Worm (Caenorhabditis elegans) whole organism, early embryonic: ENCODE results near the gene Y51A2D.21.

ENCODE experiments used
- B0310.2 ChIP-seq: sonication (generic microtip); optimal IDR thresholded peaks from 2 replicates; lab custom pipeline; 2016; ENCODE audit warnings: mild to moderate bottlenecking, missing genetic modification characterization, missing compliant biosample characterization
- F13C5.2 ChIP-seq: sonication (generic microtip); optimal IDR thresholded peaks from 2 replicates; lab custom pipeline; 2017; ENCODE audit warnings: mild to moderate bottlenecking, missing genetic modification characterization, inconsistent platforms, missing compliant biosample characterization
- aly-1 ChIP-seq: sonication (generic microtip); optimal IDR thresholded peaks from 2 replicates; lab custom pipeline; 2016; ENCODE audit warnings: missing genetic modification characterization, missing compliant biosample characterization
- ama-1 ChIP-seq: fragments of 150-350 bp; optimal IDR thresholded peaks from 2 replicates; lab custom pipeline; 2014
- ceh-13 ChIP-seq: fragments of 200-800 bp; sonication (Bioruptor generic); optimal IDR thresholded peaks from 2 replicates; lab custom pipeline; 2018; ENCODE audit warnings: mild to moderate bottlenecking, missing genetic modification characterization, missing compliant biosample characterization
- ceh-36 ChIP-seq: sonication (generic microtip); optimal IDR thresholded peaks from 2 replicates; lab custom pipeline; 2016; ENCODE audit warnings: missing genetic modification characterization, inconsistent platforms, missing compliant biosample characterization
- ets-7 ChIP-seq: sonication (generic microtip); optimal IDR thresholded peaks from 2 replicates; lab custom pipeline; 2016; ENCODE audit warnings: missing genotype, missing genetic modification characterization, missing compliant biosample characterization
- flt-1 ChIP-seq: fragments of 200-800 bp; sonication (Bioruptor generic); IDR thresholded peaks from 2 replicates; pipeline ENCODE4 v1.3.6; 2022; ENCODE audit warnings: missing genetic modification characterization, missing compliant biosample characterization
- hmbx-1 ChIP-seq: sonication (generic microtip); optimal IDR thresholded peaks from 2 replicates; lab custom pipeline; 2016; ENCODE audit warnings: mild to moderate bottlenecking, missing genetic modification characterization, missing compliant biosample characterization
- hmg-4 ChIP-seq: fragments of 200-800 bp; sonication (Bioruptor generic); optimal IDR thresholded peaks from 2 replicates; lab custom pipeline; 2018; ENCODE audit warnings: mild to moderate bottlenecking, missing genetic modification characterization, missing compliant biosample characterization
- hnd-1 ChIP-seq: sonication (generic microtip); optimal IDR thresholded peaks from 2 replicates; lab custom pipeline; 2016; ENCODE audit warnings: missing genetic modification characterization, missing compliant biosample characterization
- pes-1 ChIP-seq: fragments of 200-800 bp; sonication (Bioruptor generic); IDR thresholded peaks from 2 replicates; pipeline ENCODE4 v1.3.6; 2022; ENCODE audit warnings: missing genetic modification reagents, missing genetic modification characterization, missing compliant biosample characterization
- scrt-1 ChIP-seq: fragments of 200-800 bp; sonication (Bioruptor generic); IDR thresholded peaks from 2 replicates; pipeline ENCODE4 v1.3.6; 2022; ENCODE audit warnings: missing genetic modification characterization, missing compliant biosample characterization
- sea-1 ChIP-seq: fragments of 200-800 bp; sonication (Bioruptor generic); conservative IDR thresholded peaks from 2 replicates; pipeline ENCODE4 v1.3.6; 2022; ENCODE audit warnings: missing genetic modification characterization, missing compliant biosample characterization
- tbx-11 ChIP-seq: fragments of 200-800 bp; sonication (Bioruptor generic); IDR thresholded peaks from 2 replicates; pipeline ENCODE4 v1.3.6; 2022; ENCODE audit warnings: missing genetic modification characterization, missing compliant biosample characterization
- tbx-37 ChIP-seq: fragments of 200-800 bp; sonication (Bioruptor generic); conservative IDR thresholded peaks from 2 replicates; pipeline ENCODE4 v1.3.6; 2022; ENCODE audit warnings: missing genetic modification reagents, missing genetic modification characterization, missing compliant biosample characterization
- tra-4 ChIP-seq: sonication (generic microtip); optimal IDR thresholded peaks from 2 replicates; lab custom pipeline; 2017; ENCODE audit warnings: missing genetic modification characterization, missing compliant biosample characterization

Gene Y51A2D.21

DNA sequence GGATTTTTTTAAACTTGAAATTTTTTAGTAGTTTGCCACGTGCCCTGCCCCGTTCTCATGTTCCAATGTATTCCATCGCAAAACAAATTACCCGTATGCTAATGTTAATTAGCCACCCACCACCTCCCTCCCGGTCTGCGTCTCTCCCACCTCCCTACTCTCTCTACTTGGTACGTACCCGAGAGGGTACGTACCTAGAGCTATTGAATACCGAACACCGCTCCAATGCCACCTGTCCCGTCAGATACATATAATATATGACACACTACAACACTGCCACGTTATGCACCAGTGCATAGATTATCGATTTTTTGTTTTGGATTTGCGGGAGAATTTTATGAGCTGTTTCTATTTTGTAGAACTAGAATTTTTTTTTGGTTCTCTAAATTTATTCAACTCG lies 18.0 kb downstream of the Y51A2D.21 start:
- TF ChIP-seq F13C5.2 (tag; lab: Kevin White, UChicago) = peak; percentile 7
- no peak for TF ChIP-seq ceh-13 (GFP tag; lab: Kevin White, UChicago)
- TF ChIP-seq ets-7 = no peak
- TF ChIP-seq ama-1 (lab: Kevin White, UChicago) = no peak
- peak; percentile 33 for TF ChIP-seq hmg-4

DNA sequence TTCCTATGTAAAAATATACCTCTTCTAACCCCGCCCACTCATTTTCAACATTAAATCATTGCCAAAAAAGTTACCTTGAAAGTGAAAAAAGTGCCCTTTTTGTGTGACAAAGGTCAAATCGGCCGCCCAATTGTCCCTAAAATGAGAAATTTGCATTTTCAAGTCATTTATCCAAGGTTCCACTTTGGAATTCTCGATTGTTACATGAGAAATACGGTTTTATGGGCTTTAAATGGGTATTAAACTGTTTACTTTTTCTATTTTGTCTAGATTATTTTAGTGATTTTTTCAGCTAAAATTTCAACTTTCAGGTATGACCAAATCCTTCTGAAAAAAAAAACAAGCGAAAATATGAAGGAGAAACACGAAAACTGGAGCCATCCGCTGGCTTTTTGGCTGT lies 20.8 kb downstream of the Y51A2D.21 start, which contains the start of gene grdn-1:
grdn-1 (plus strand) TSS at position 301 of the 400 bp plus-strand sequence.
- TF ChIP-seq ets-7 (no peak), scrt-1 (GFP tag; lab: Robert Waterston, UW) (no peak), hnd-1 (tag; lab: Kevin White, UChicago) (no peak), hmg-4 (no peak), aly-1 (tag; lab: Kevin White, UChicago) (no peak), pes-1 (GFP tag; lab: Robert Waterston, UW) (no peak), flt-1 (no peak), F13C5.2 (tag; lab: Kevin White, UChicago) (no peak), hmbx-1 (no peak), B0310.2 (tag; lab: Kevin White, UChicago) (no peak), sea-1 (GFP tag; lab: Robert Waterston, UW) (no peak), ceh-36 (tag; lab: Kevin White, UChicago) (no peak), tbx-37 (GFP tag; lab: Robert Waterston, UW) (no peak), tra-4 (no peak), ceh-13 (GFP tag; lab: Kevin White, UChicago) (no peak), tbx-11 (GFP tag; lab: Robert Waterston, UW) (no peak), ama-1 (lab: Kevin White, UChicago) (no peak)

DNA sequence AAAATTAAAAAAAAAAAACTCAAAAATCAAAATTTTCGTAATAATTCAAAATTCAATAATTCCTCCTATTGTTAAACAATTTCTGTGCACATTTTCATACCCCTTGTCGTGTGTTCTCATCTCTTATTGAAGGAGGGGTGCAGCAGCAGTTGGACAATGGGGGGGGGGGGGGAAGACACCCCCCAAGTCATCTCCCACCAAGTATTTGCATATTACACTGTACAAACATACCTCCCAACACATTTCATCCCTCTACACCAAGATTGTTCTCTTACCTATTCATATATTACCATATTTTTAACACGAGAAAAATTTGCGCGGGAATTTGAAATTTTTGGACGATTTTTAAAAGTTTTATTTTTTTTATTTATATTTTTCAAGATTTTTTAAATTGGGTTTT lies 24.6 kb downstream of the Y51A2D.21 start:
- TF ChIP-seq tbx-11 (GFP tag; lab: Robert Waterston, UW) = no peak

DNA sequence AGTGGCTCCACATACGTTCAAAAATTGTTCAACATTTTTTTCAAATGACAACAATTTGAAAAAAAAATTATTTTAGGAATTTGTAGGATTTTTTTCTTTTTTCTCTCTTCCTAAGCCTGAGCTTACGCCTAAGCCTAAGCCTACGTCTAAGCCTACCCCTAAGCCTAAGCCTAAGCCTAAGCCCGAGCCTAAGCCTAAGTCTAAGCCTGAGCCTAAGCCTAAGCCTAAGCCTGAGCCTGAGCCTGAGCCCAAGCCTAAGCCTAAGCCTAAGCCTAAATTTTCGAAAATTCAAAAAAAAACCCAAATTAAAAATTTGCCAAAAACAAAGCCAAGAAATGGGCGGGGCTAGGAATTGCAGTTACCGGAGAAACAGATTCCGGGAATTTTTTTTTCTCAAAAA lies 26.1 kb downstream of the Y51A2D.21 start:
- TF ChIP-seq hmbx-1 = no peak
- peak; percentile 83 for TF ChIP-seq ceh-36 (tag; lab: Kevin White, UChicago)
- TF ChIP-seq F13C5.2 (tag; lab: Kevin White, UChicago) = no peak

DNA sequence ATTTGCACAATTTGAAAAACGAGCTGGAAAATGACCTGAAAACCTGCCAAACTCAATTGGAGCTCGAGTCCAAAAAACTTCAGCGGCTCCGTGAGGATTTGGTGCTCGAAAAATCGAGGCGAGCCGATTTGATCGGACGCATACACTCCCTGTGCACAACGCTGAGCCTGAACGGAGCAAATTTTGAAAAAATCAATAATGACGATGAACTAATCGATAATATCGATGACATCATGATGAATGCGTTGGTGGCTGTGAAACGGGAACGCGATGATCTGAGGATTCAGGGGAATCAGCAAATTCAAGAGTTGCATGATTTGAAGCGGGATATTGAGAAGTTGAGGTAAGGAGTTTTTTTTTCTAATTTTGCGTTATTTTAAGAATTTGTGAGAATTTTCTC lies 33.9 kb downstream of the Y51A2D.21 start:
- TF ChIP-seq F13C5.2 (tag; lab: Kevin White, UChicago) (no peak), ceh-36 (tag; lab: Kevin White, UChicago) (no peak), hmg-4 (no peak)

DNA sequence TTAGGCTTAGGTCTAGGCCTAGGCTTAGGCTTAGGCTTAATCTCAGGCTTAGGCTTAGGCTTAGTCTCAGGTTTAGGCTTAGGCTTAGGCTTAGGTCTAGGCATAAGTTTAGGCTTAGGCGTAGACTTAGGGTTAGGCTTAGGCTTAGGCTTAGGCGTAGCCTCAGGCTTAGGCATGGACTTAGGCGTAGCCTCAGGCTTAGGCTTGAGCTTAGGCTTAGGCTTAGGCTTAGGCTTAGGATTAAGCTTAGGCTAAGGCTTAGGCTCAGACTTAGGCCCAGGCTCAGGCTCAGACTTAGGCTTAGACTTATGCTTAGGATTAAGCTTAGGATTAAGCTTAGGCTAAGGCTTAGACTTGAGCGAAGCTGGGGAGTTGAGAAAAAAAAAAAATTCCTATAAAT lies 41.5 kb downstream of the Y51A2D.21 start:
- TF ChIP-seq ceh-36 (tag; lab: Kevin White, UChicago) (peak; percentile 96), tbx-37 (GFP tag; lab: Robert Waterston, UW) (no peak)

DNA sequence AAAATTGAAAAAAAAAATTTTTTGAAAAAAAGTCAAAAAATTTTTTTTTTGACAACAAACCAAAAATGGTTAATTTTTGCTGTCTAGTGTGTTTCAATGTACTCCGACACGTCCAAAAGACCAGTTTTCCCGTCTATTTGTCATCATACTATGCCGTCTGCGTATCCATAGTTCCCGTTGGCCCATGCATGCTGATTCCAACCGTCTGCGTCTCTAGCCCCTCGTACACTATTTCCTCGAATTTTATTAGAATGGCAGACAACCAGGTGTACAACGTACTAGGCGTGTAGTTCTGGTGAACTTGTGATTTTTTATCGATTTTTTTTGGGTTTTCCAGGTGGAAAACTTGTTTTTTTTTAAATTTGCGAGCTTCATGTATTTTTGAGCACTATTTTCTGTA lies 42.9 kb downstream of the Y51A2D.21 start:
- TF ChIP-seq sea-1 (GFP tag; lab: Robert Waterston, UW) = no peak
- no peak for TF ChIP-seq ceh-36 (tag; lab: Kevin White, UChicago)
- TF ChIP-seq F13C5.2 (tag; lab: Kevin White, UChicago) = no peak
- no peak for TF ChIP-seq ceh-13 (GFP tag; lab: Kevin White, UChicago)
- no peak for TF ChIP-seq hmbx-1
- TF ChIP-seq hmg-4 = no peak
- TF ChIP-seq flt-1 = no peak
- no peak for TF ChIP-seq ets-7
- no peak for TF ChIP-seq tra-4
- TF ChIP-seq aly-1 (tag; lab: Kevin White, UChicago) = no peak

DNA sequence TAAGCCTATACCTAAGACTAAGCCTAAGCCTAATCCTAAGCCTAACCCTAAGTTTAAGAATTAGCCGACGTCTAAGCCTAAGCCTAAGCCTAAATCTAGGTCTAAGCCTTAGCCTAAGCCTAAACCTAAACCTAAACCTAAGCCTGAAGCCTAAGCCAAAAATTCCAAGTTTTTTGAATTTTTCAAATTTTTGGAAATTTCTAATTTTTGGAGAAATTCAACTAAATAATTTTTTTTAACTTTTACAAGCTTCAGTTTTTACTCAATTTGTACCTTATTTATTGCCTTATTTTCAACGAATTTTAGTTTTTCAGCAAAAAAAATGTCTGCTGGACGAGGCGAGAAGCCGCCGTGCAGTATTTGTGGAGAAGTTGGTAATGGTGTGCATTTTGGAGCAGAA lies 44.7 kb downstream of the Y51A2D.21 start, which contains the start of gene nhr-70:
nhr-70 (plus strand) TSS at position 301 of the 400 bp plus-strand sequence.
- TF ChIP-seq hnd-1 (tag; lab: Kevin White, UChicago) = no peak
- no peak for TF ChIP-seq ceh-36 (tag; lab: Kevin White, UChicago)
- no peak for TF ChIP-seq tbx-37 (GFP tag; lab: Robert Waterston, UW)
- TF ChIP-seq hmg-4 = no peak
- TF ChIP-seq pes-1 (GFP tag; lab: Robert Waterston, UW) = no peak
- TF ChIP-seq flt-1 = no peak
- TF ChIP-seq scrt-1 (GFP tag; lab: Robert Waterston, UW) = no peak
- no peak for TF ChIP-seq tra-4
- no peak for TF ChIP-seq ceh-13 (GFP tag; lab: Kevin White, UChicago)
- TF ChIP-seq tbx-11 (GFP tag; lab: Robert Waterston, UW) = no peak
- TF ChIP-seq sea-1 (GFP tag; lab: Robert Waterston, UW) = no peak

DNA sequence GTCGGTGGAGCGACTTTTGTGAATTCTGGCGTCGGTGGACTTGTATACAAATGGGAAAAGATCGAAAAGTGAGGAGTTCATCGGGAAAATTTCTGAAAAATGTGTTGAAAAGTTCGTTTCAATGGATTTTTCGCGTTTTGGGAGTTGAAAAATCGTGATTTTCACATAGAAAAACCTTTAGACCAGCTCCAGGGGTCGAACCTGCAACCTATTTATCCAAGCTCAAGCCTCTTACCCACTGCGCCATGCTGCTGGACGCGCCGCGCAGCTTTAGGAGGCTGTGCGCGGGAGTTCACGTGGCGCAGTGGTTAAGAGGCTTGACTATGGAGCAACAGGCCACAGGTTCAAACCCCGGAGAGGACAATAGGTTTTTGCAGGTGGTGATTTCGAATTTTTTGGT lies 50.8 kb downstream of the Y51A2D.21 start, which contains the start of gene Y69H2.1:
Y69H2.1 (minus strand) TSS at position 101 of the 400 bp plus-strand sequence.
- TF ChIP-seq F13C5.2 (tag; lab: Kevin White, UChicago) (no peak), hmbx-1 (no peak), ceh-13 (GFP tag; lab: Kevin White, UChicago) (no peak), hnd-1 (tag; lab: Kevin White, UChicago) (no peak), ama-1 (lab: Kevin White, UChicago) (no peak), tra-4 (no peak), B0310.2 (tag; lab: Kevin White, UChicago) (no peak), flt-1 (no peak), ceh-36 (tag; lab: Kevin White, UChicago) (no peak), hmg-4 (no peak), tbx-37 (GFP tag; lab: Robert Waterston, UW) (no peak)
